Worm (Caenorhabditis elegans): ENCODE results near the gene gadr-2.

DNA sequence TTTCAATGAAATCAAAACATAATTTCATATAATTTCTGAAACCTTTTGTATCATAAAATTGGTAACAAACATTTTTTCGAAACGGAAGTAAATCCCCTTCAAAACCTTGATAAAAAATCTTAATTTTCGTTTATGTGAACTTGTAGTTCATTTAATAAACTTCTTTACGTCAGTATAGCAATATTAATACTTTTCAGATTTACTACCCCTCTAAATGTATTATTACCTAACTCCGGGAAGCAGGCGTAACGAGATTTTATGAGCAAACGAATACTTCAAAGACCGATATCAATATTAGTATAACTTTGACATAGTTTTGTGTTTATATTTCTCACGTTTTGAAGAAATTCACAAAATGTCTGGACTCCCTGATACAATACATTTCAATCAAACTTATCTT, 3.4 kb upstream of the gadr-2 start, which contains the start of gene sru-1:
- no peak for TF ChIP-seq tbx-37 (GFP tag; conservative IDR thresholded peaks at IDR 0.05)
- TF ChIP-seq ceh-36 (tag; optimal IDR thresholded peaks at IDR 0.05) = no peak
- no peak for TF ChIP-seq pes-1 (GFP tag; IDR thresholded peaks at IDR 0.05)
- no peak for TF ChIP-seq ama-1 (optimal IDR thresholded peaks at IDR 0.05)
- TF ChIP-seq tra-4 (tag; optimal IDR thresholded peaks at IDR 0.05) = no peak
- no peak for TF ChIP-seq hmg-4 (GFP tag; optimal IDR thresholded peaks at IDR 0.05)
- TF ChIP-seq ceh-13 (GFP tag; optimal IDR thresholded peaks at IDR 0.05) = no peak
- TF ChIP-seq sea-1 (GFP tag; conservative IDR thresholded peaks at IDR 0.05) = no peak
- no peak for TF ChIP-seq scrt-1 (GFP tag; IDR thresholded peaks at IDR 0.05)
- TF ChIP-seq aly-1 (tag; optimal IDR thresholded peaks at IDR 0.05) = no peak
- no peak for TF ChIP-seq B0310.2 (tag; optimal IDR thresholded peaks at IDR 0.05)
- no peak for TF ChIP-seq hmbx-1 (tag; optimal IDR thresholded peaks at IDR 0.05)

Data from whole organism, early embryonic.